Worm (Caenorhabditis elegans) whole organism, early embryonic: ENCODE measurements around the gene ZK180.7.

Experiments
- B0310.2 ChIP-seq: sonication (generic microtip); optimal IDR thresholded peaks from 2 replicates; lab custom pipeline; 2016; ENCODE audit warnings: mild to moderate bottlenecking, missing genetic modification characterization, missing compliant biosample characterization
- F13C5.2 ChIP-seq: sonication (generic microtip); optimal IDR thresholded peaks from 2 replicates; lab custom pipeline; 2017; ENCODE audit warnings: mild to moderate bottlenecking, missing genetic modification characterization, inconsistent platforms, missing compliant biosample characterization
- ama-1 ChIP-seq: fragments of 150-350 bp; optimal IDR thresholded peaks from 2 replicates; lab custom pipeline; 2014
- ceh-13 ChIP-seq: fragments of 200-800 bp; sonication (Bioruptor generic); optimal IDR thresholded peaks from 2 replicates; lab custom pipeline; 2018; ENCODE audit warnings: mild to moderate bottlenecking, missing genetic modification characterization, missing compliant biosample characterization
- tbx-37 ChIP-seq: fragments of 200-800 bp; sonication (Bioruptor generic); conservative IDR thresholded peaks from 2 replicates; pipeline ENCODE4 v1.3.6; 2022; ENCODE audit warnings: missing genetic modification reagents, missing genetic modification characterization, missing compliant biosample characterization

ce11 chrIV:4541195-4541594 is 50.9 kb downstream of the ZK180.7 start:
- TF ChIP-seq ceh-13 (no peak), ama-1 (lab: Kevin White, UChicago) (no peak), tbx-37 (GFP tag; lab: Robert Waterston, UW) (no peak), F13C5.2 (tag; lab: Kevin White, UChicago) (no peak), B0310.2 (no peak)
